Worm (Caenorhabditis elegans): ENCODE data around the gene F46H6.5.

The F46H6.5 gene

ce11 chrX:4444843-4445242 is 47.2 kb downstream of the F46H6.5 start (continued):
- TF ChIP-seq Y5F2A.4 (GFP tag; optimal IDR thresholded peaks at IDR 0.05) (peak; percentile 47), lir-3 (tag; optimal IDR thresholded peaks at IDR 0.05) (peak; percentile 9), skn-1 (tag; optimal IDR thresholded peaks at IDR 0.05) (no peak), F44E2.7 (GFP tag; IDR thresholded peaks at IDR 0.05) (peak; percentile 76; the same call in 1 of the 2 replicates), nhr-111 (GFP tag; optimal IDR thresholded peaks at IDR 0.05) (no peak), jun-1 (tag; optimal IDR thresholded peaks at IDR 0.05) (no peak), Y48G9A.11 (GFP tag; IDR thresholded peaks at IDR 0.05) (0 out of 2 replicates have a peak, but pooled peaks have one; percentile 12), unc-130 (GFP tag; optimal IDR thresholded peaks at IDR 0.05) (peak; percentile 48), hlh-30 (tag; optimal IDR thresholded peaks at IDR 0.05; ENCODE audit: insufficient read depth) (peak; percentile 82), T26A8.4 (GFP tag; IDR thresholded peaks at IDR 0.05) (peak; percentile 45), tag-97 (GFP tag; IDR thresholded peaks at IDR 0.05) (no peak), rbr-2 (tag; optimal IDR thresholded peaks at IDR 0.05) (peak; percentile 2), lin-15B (tag; optimal IDR thresholded peaks at IDR 0.05) (no peak), mxl-3 (GFP tag; optimal IDR thresholded peaks at IDR 0.05) (peak; percentile 4), fkh-10 (GFP tag; optimal IDR thresholded peaks at IDR 0.05) (no peak), dpl-1 (GFP tag; optimal IDR thresholded peaks at IDR 0.05) (no peak), nhr-102 (tag; optimal IDR thresholded peaks at IDR 0.05) (peak; percentile 41), pqm-1 (tag; optimal IDR thresholded peaks at IDR 0.05) (no peak), nhr-76 (tag; optimal IDR thresholded peaks at IDR 0.05) (no peak), vab-7 (GFP tag; IDR thresholded peaks at IDR 0.05) (peak; percentile 73), sdz-12 (GFP tag; optimal IDR thresholded peaks at IDR 0.05) (no peak), R02D3.7 (tag; optimal IDR thresholded peaks at IDR 0.05) (no peak), madf-5 (GFP tag; IDR thresholded peaks at IDR 0.05) (0 out of 4 replicates have a peak, but pooled peaks of 1 of the 2 experiments have one; percentile 67), nhr-6 (tag; optimal IDR thresholded peaks at IDR 0.05) (no peak), madf-9 (GFP tag; conservative IDR thresholded peaks at IDR 0.05) (0 out of 2 replicates have a peak, but pooled peaks have one; percentile 14), cey-2 (tag; optimal IDR thresholded peaks at IDR 0.05; ENCODE audit: borderline replicate concordance, insufficient read depth) (no peak), nhr-237 (tag; optimal IDR thresholded peaks at IDR 0.05) (no peak), lin-38 (GFP tag; IDR thresholded peaks at IDR 0.05) (peak; percentile 72), lin-29 (GFP tag; IDR thresholded peaks at IDR 0.05) (no peak), hif-1 (tag; optimal IDR thresholded peaks at IDR 0.05) (no peak), hlh-11 (tag; optimal IDR thresholded peaks at IDR 0.05) (peak; percentile 25), T20F7.1 (GFP tag; optimal IDR thresholded peaks at IDR 0.05) (no peak), ces-1 (GFP tag; optimal IDR thresholded peaks at IDR 0.05) (no peak), nhr-41 (GFP tag; IDR thresholded peaks at IDR 0.05) (no peak), tra-1 (GFP tag; IDR thresholded peaks at IDR 0.05) (peak; percentile 70; the same call in 1 of the 2 replicates), lim-7 (GFP tag; IDR thresholded peaks at IDR 0.05) (peak; percentile 91), D1046.2 (GFP tag; IDR thresholded peaks at IDR 0.05) (0 out of 2 replicates have a peak, but pooled peaks have one; percentile 45), ceh-20 (GFP tag; IDR thresholded peaks at IDR 0.05) (peak; percentile 32; the same call in 1 of the 2 replicates), ceh-44 (GFP tag; IDR thresholded peaks at IDR 0.05) (peak; percentile 56; the same call in 1 of the 2 replicates), ctbp-1 (GFP tag; IDR thresholded peaks at IDR 0.05) (0 out of 2 replicates have a peak, but pooled peaks have one; percentile 41), F26F4.8 (GFP tag; conservative IDR thresholded peaks at IDR 0.05) (0 out of 2 replicates have a peak, but pooled peaks have one; percentile 43), ztf-7 (tag; optimal IDR thresholded peaks at IDR 0.05) (peak; percentile 21), F10B5.3 (tag; optimal IDR thresholded peaks at IDR 0.05) (peak; percentile 20), F37D6.2 (tag; optimal IDR thresholded peaks at IDR 0.05) (no peak), ceh-82 (tag; optimal IDR thresholded peaks at IDR 0.05) (no peak), ama-1 (optimal IDR thresholded peaks at IDR 0.05) (no peak), ZK546.5 (tag; optimal IDR thresholded peaks at IDR 0.05) (no peak), nhr-11 (tag; optimal IDR thresholded peaks at IDR 0.05) (no peak), spr-3 (GFP tag; optimal IDR thresholded peaks at IDR 0.05) (no peak), mes-2 (tag; optimal IDR thresholded peaks at IDR 0.05; ENCODE audit: poor library complexity, severe bottlenecking) (peak; percentile 74), hmg-1.1 (GFP tag; IDR thresholded peaks at IDR 0.05) (peak; percentile 71)

All from whole organism, L4 larva.